Fruit fly (Drosophila melanogaster) whole organism: ENCODE results near the gene Edg91.

Experiments used
- CG8478 ChIP-seq: fragments of >200 bp; optimal IDR thresholded peaks from 2 replicates; lab custom pipeline; 2018; ENCODE audit warnings: inconsistent platforms
- Dll ChIP-seq: fragments of >200 bp; optimal IDR thresholded peaks from 2 replicates; lab custom pipeline; 2017
- psq ChIP-seq: fragments of >200 bp; optimal IDR thresholded peaks from 2 replicates; lab custom pipeline; 2017
- usp ChIP-seq: fragments of >200 bp; optimal IDR thresholded peaks from 2 replicates; lab custom pipeline; 2017; ENCODE audit warnings: missing biosample characterization, missing genetic modification characterization, mixed read lengths

DNA sequence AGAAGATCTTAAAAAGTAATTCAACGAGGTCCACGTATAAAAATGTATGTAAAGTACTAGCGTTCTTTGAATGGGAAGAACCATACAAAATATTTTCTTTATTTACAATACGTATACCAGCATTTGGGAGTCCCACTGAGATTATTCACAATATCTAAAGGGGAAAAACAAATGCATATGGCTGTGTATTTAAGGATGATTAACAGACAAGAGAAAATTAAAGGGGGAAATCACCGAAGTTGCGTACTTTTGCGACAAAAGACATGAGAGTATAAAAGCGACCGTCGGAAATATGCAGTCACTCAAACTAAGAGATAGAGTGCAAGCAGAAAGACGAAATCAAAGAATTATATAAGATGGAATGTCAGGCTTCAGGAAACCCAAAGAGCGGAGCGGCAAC lies 13.7 kb upstream of the Edg91 start, which contains the start of gene AttD:
- TF ChIP-seq Dll (lab: Kevin White, UChicago) (no peak), psq (lab: Kevin White, UChicago) (no peak), usp (no peak), CG8478 (lab: Kevin White, UChicago) (no peak)
